Fruit fly (Drosophila melanogaster) whole organism, embryonic: ENCODE measurements around the gene Ubc7.

Experiments
- Awh ChIP-seq: fragments of 200-800 bp; sonication (Bioruptor generic); IDR thresholded peaks from 2 replicates; pipeline ENCODE4, ENCODE4 v1.3.6; 2022; ENCODE audit warnings: missing biosample characterization, missing genetic modification characterization
- B-H1 ChIP-seq: fragments of 200-800 bp; sonication (Bioruptor generic); IDR thresholded peaks from 3 replicates; pipeline ENCODE4 v1.3.6; 2022; ENCODE audit warnings: missing biosample characterization, missing genetic modification characterization
- CG10543 ChIP-seq: fragments of 200-800 bp; sonication (Bioruptor generic); optimal IDR thresholded peaks from 3 replicates; lab custom pipeline; 2017; ENCODE audit warnings: missing biosample characterization, mild to moderate bottlenecking, missing genetic modification characterization, moderate library complexity
- CG12104 ChIP-seq: fragments of 200-800 bp; sonication (Bioruptor generic); optimal IDR thresholded peaks from 3 replicates; lab custom pipeline; 2016; ENCODE audit warnings: missing biosample characterization, missing genetic modification characterization
- CG1233 ChIP-seq: fragments of 200-800 bp; sonication (Bioruptor generic); optimal IDR thresholded peaks from 4 replicates; lab custom pipeline; 2018; ENCODE audit warnings: missing biosample characterization, mild to moderate bottlenecking, missing genetic modification characterization
- CG13287 ChIP-seq: fragments of 200-800 bp; sonication (Bioruptor generic); IDR thresholded peaks from 2 replicates; pipeline ENCODE4 v1.3.6; 2022; ENCODE audit warnings: missing biosample characterization, missing genetic modification characterization; ENCODE audit not compliant: partially characterized antibody
- CG13894 ChIP-seq: fragments of 200-800 bp; sonication (Bioruptor generic); optimal IDR thresholded peaks from 3 replicates; lab custom pipeline; 2018; ENCODE audit warnings: missing biosample characterization, mild to moderate bottlenecking, missing genetic modification characterization, moderate library complexity
- CG15011 ChIP-seq: fragments of 200-800 bp; sonication (Bioruptor generic); optimal IDR thresholded peaks from 3 replicates; lab custom pipeline; 2018; ENCODE audit warnings: missing biosample characterization, mild to moderate bottlenecking, missing genetic modification characterization
- CG17912 ChIP-seq: fragments of 200-800 bp; sonication (Bioruptor generic); optimal IDR thresholded peaks from 2 replicates; lab custom pipeline; 2018; ENCODE audit warnings: missing biosample characterization, mild to moderate bottlenecking, missing genetic modification characterization
- CG18011 ChIP-seq: fragments of 200-800 bp; sonication (Bioruptor generic); optimal IDR thresholded peaks from 2 replicates; lab custom pipeline; 2017; ENCODE audit warnings: missing biosample characterization, missing genetic modification characterization, mild to moderate bottlenecking, moderate library complexity, missing genotype
- CG2120 ChIP-seq: fragments of 200-800 bp; sonication (Bioruptor generic); optimal IDR thresholded peaks from 3 replicates; lab custom pipeline; 2016; ENCODE audit warnings: missing biosample characterization, missing genetic modification characterization
- CG2202 ChIP-seq: fragments of 200-800 bp; sonication (Bioruptor generic); optimal IDR thresholded peaks from 2 replicates; lab custom pipeline; 2018; ENCODE audit warnings: missing biosample characterization, mild to moderate bottlenecking, missing genetic modification characterization
- CG31224 ChIP-seq: fragments of 200-800 bp; sonication (Bioruptor generic); IDR thresholded peaks from 2 replicates; pipeline ENCODE4 v1.3.6; 2022; ENCODE audit warnings: missing biosample characterization, missing genetic modification characterization
- CG4404 ChIP-seq: fragments of 200-800 bp; sonication (Bioruptor generic); IDR thresholded peaks from 2 replicates; pipeline ENCODE4 v1.3.6; 2022; ENCODE audit warnings: missing biosample characterization, missing genetic modification characterization
- CG4424 ChIP-seq: fragments of 200-800 bp; sonication (Bioruptor generic); optimal IDR thresholded peaks from 3 replicates; lab custom pipeline; 2016; ENCODE audit warnings: missing biosample characterization, missing genetic modification characterization
- CG5953 ChIP-seq: fragments of 200-800 bp; sonication (Bioruptor generic); IDR thresholded peaks from 2 replicates; pipeline ENCODE4 v1.3.6; 2022; ENCODE audit warnings: missing biosample characterization, missing genetic modification characterization
- CG6689 ChIP-seq: fragments of 200-800 bp; sonication (Bioruptor generic); IDR thresholded peaks from 2 replicates; pipeline ENCODE4 v1.3.6; 2022; ENCODE audit warnings: missing biosample characterization, missing genetic modification characterization
- Camta ChIP-seq: fragments of 200-800 bp; sonication (Bioruptor generic); optimal IDR thresholded peaks from 2 replicates; lab custom pipeline; 2016; ENCODE audit warnings: missing biosample characterization, missing genetic modification characterization
- Dbx ChIP-seq: fragments of 200-800 bp; sonication (Bioruptor generic); IDR thresholded peaks from 3 replicates; pipeline ENCODE4 v1.3.6; 2022; ENCODE audit warnings: missing biosample characterization, missing genetic modification characterization
- Dip3 ChIP-seq: fragments of 200-800 bp; sonication (Bioruptor generic); optimal IDR thresholded peaks from 3 replicates; lab custom pipeline; 2016; ENCODE audit warnings: missing biosample characterization, missing genetic modification characterization
- E2f2 ChIP-seq: fragments of 200-800 bp; sonication (Bioruptor generic); IDR thresholded peaks from 2 replicates; pipeline ENCODE4 v1.3.6; 2022; ENCODE audit warnings: missing biosample characterization, missing genetic modification characterization
- Eip74EF ChIP-seq, 2 experiments: fragments of 200-800 bp in 1 of 2; fragments of >200 bp in 1 of 2; sonication (Bioruptor generic) in 1 of 2; optimal IDR thresholded peaks; 2 replicates each; lab custom pipeline; 2017 to 2019; ENCODE audit warnings: missing biosample characterization in 2 of 2, missing genetic modification characterization in 2 of 2, mild to moderate bottlenecking in 1 of 2, moderate library complexity in 1 of 2
- Fer2 ChIP-seq: fragments of 200-800 bp; sonication (Bioruptor generic); optimal IDR thresholded peaks from 2 replicates; lab custom pipeline; 2018; ENCODE audit warnings: missing biosample characterization, mild to moderate bottlenecking, missing genetic modification characterization, moderate library complexity
- HLH3B ChIP-seq: fragments of 200-800 bp; sonication (Bioruptor generic); IDR thresholded peaks from 2 replicates; pipeline ENCODE4 v1.3.6; 2022; ENCODE audit warnings: missing biosample characterization, missing genetic modification characterization
- HmgD ChIP-seq: fragments of 200-800 bp; sonication (Bioruptor generic); optimal IDR thresholded peaks from 3 replicates; lab custom pipeline; 2016; ENCODE audit warnings: missing biosample characterization, missing genetic modification characterization
- Hr78 ChIP-seq, 2 experiments: fragments of 200-800 bp in 1 of 2; fragments of >200 bp in 1 of 2; sonication (Bioruptor generic) in 1 of 2; optimal IDR thresholded peaks; 2 replicates each; lab custom pipeline; 2017 to 2019; ENCODE audit warnings: missing biosample characterization in 2 of 2, missing genetic modification characterization in 2 of 2, mild to moderate bottlenecking in 1 of 2, moderate library complexity in 1 of 2
- Meics ChIP-seq: fragments of 200-800 bp; sonication (Bioruptor generic); optimal IDR thresholded peaks from 2 replicates; lab custom pipeline; 2017; ENCODE audit warnings: missing biosample characterization, mild to moderate bottlenecking, missing genetic modification characterization
- Optix ChIP-seq: fragments of 200-800 bp; sonication (Bioruptor generic); IDR thresholded peaks from 3 replicates; pipeline ENCODE4 v1.3.6; 2022; ENCODE audit warnings: missing biosample characterization, missing genetic modification characterization
- Pdp1 ChIP-seq, 2 experiments: fragments of 200-800 bp; sonication (Bioruptor generic); optimal IDR thresholded peaks; 3 replicates each; lab custom pipeline; 2016; ENCODE audit warnings: missing biosample characterization in 2 of 2, missing genetic modification characterization in 2 of 2, mild to moderate bottlenecking in 1 of 2, moderate library complexity in 1 of 2
- Six4 ChIP-seq: fragments of 200-800 bp; sonication (Bioruptor generic); optimal IDR thresholded peaks from 2 replicates; lab custom pipeline; 2016; ENCODE audit warnings: missing biosample characterization, missing genetic modification characterization
- Xbp1 ChIP-seq: fragments of 200-800 bp; sonication (Bioruptor generic); optimal IDR thresholded peaks from 3 replicates; lab custom pipeline; 2016; ENCODE audit warnings: missing biosample characterization, mild to moderate bottlenecking, missing genetic modification characterization
- Xrp1 ChIP-seq: fragments of 200-800 bp; sonication (Bioruptor generic); IDR thresholded peaks from 2 replicates; pipeline ENCODE4 v1.3.6; 2022; ENCODE audit warnings: missing biosample characterization, missing genetic modification characterization
- YL-1 ChIP-seq: fragments of 200-800 bp; sonication (Bioruptor generic); optimal IDR thresholded peaks from 3 replicates; lab custom pipeline; 2017; ENCODE audit warnings: missing biosample characterization, mild to moderate bottlenecking, missing genetic modification characterization
- ara ChIP-seq: fragments of 200-800 bp; sonication (Bioruptor generic); IDR thresholded peaks from 2 replicates; pipeline ENCODE4 v1.3.6; 2022; ENCODE audit warnings: missing biosample characterization, missing genetic modification characterization
- ash1 ChIP-seq: fragments of 200-800 bp; sonication (Bioruptor generic); optimal IDR thresholded peaks from 2 replicates; lab custom pipeline; 2018; ENCODE audit warnings: missing biosample characterization, mild to moderate bottlenecking, missing genetic modification characterization
- caup ChIP-seq: fragments of 200-800 bp; sonication (Bioruptor generic); optimal IDR thresholded peaks from 3 replicates; lab custom pipeline; 2017; ENCODE audit warnings: missing biosample characterization, mild to moderate bottlenecking, missing genetic modification characterization, moderate library complexity; ENCODE audit not compliant: severe bottlenecking
- crol ChIP-seq: fragments of 200-800 bp; sonication (Bioruptor generic); IDR thresholded peaks from 2 replicates; pipeline ENCODE4 v1.3.6; 2022; ENCODE audit warnings: missing biosample characterization, missing genetic modification characterization
- cwo ChIP-seq: fragments of 200-800 bp; sonication (Bioruptor generic); optimal IDR thresholded peaks from 3 replicates; lab custom pipeline; 2017; ENCODE audit warnings: missing biosample characterization, missing genetic modification characterization, mild to moderate bottlenecking, moderate library complexity, missing genetic modification reagents
- dimm ChIP-seq: fragments of 200-800 bp; sonication (Bioruptor generic); IDR thresholded peaks from 2 replicates; pipeline ENCODE4 v1.3.6; 2022; ENCODE audit warnings: missing biosample characterization, missing genetic modification characterization
- emc ChIP-seq: fragments of 200-800 bp; sonication (Bioruptor generic); optimal IDR thresholded peaks from 2 replicates; lab custom pipeline; 2016; ENCODE audit warnings: missing biosample characterization, missing genetic modification characterization
- ewg ChIP-seq: fragments of 200-800 bp; sonication (Bioruptor generic); optimal IDR thresholded peaks from 3 replicates; lab custom pipeline; 2017; ENCODE audit warnings: mild to moderate bottlenecking, missing biosample characterization, missing genetic modification reagents, missing genetic modification characterization
- gfzf ChIP-seq: fragments of 200-800 bp; sonication (Bioruptor generic); optimal IDR thresholded peaks from 2 replicates; lab custom pipeline; 2016; ENCODE audit warnings: missing biosample characterization, mild to moderate bottlenecking, missing genetic modification characterization, moderate library complexity
- hb ChIP-seq: fragments of 200-800 bp; sonication (Bioruptor generic); IDR thresholded peaks from 3 replicates; pipeline ENCODE4 v1.3.6; 2022; ENCODE audit warnings: missing biosample characterization, missing genetic modification characterization; ENCODE audit not compliant: partially characterized antibody
- insv ChIP-seq, 2 experiments: fragments of 200-800 bp; sonication (Bioruptor generic); optimal IDR thresholded peaks; 3 replicates each; lab custom pipeline; 2016 to 2018; ENCODE audit warnings: missing biosample characterization in 2 of 2, missing genetic modification characterization in 2 of 2
- inv ChIP-seq: fragments of 200-800 bp; sonication (Bioruptor generic); IDR thresholded peaks from 2 replicates; pipeline ENCODE4 v1.3.6; 2022; ENCODE audit warnings: missing biosample characterization, missing genetic modification characterization; ENCODE audit not compliant: partially characterized antibody
- kay ChIP-seq: fragments of 200-800 bp; sonication (Bioruptor generic); optimal IDR thresholded peaks from 2 replicates; lab custom pipeline; 2016; ENCODE audit warnings: missing biosample characterization, missing genetic modification characterization
- mam ChIP-seq: fragments of 200-800 bp; sonication (Bioruptor generic); optimal IDR thresholded peaks from 3 replicates; lab custom pipeline; 2016; ENCODE audit warnings: missing biosample characterization, missing genetic modification characterization
- mld ChIP-seq: fragments of 200-800 bp; sonication (Bioruptor generic); IDR thresholded peaks from 3 replicates; pipeline ENCODE4 v1.3.6; 2022; ENCODE audit warnings: missing biosample characterization, missing genetic modification characterization; ENCODE audit not compliant: partially characterized antibody
- otp ChIP-seq: fragments of 200-800 bp; sonication (Bioruptor generic); IDR thresholded peaks from 3 replicates; pipeline ENCODE4, ENCODE4 v1.3.6; 2022; ENCODE audit warnings: missing biosample characterization, missing genetic modification characterization
- vvl ChIP-seq: fragments of 200-800 bp; sonication (Bioruptor generic); IDR thresholded peaks from 2 replicates; pipeline ENCODE4 v1.3.6; 2022; ENCODE audit warnings: missing biosample characterization, missing genetic modification characterization

The Ubc7 gene

DNA sequence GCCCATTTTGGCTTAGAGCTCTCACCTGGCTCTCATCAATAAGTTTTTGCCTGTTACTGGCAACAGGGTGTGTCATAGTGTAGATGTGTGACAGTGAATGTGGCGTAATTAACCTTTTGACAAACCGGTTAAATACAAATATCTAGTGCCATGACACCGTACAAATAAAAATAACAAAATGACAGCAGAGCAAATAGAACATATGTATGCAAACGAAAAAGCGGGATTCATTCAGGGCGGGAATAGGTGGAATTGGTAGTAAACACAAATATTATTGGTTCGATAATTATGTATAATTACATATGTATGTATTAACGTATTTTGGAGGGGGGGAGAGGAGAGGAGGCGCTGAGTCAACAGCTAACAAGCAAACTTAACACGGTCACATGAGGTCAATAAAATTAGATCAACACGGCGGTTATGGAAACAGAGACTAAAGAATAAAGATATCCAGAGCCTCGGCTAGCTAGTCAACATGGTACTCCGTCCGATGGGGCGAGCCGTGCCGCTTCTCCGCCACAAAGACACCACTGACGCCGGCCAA is 2.8 kb downstream of the Ubc7 start (continued):
- peak; percentile 1 for TF ChIP-seq CG2202 (tag; lab: Kevin White, UChicago)
- TF ChIP-seq cwo: no peak
- peak; percentile 16 for TF ChIP-seq kay (GFP tag; lab: Kevin White, UChicago)
- no peak for TF ChIP-seq Optix (GFP tag; lab: Robert Waterston, UW)
- TF ChIP-seq Camta (GFP tag; lab: Kevin White, UChicago): no peak
- TF ChIP-seq caup (GFP tag; lab: Kevin White, UChicago): no peak
- TF ChIP-seq otp (GFP tag; lab: Robert Waterston, UW): no peak; the same call in 2 of the 3 replicates
- TF ChIP-seq vvl: no peak
- no peak for TF ChIP-seq HmgD (GFP tag; lab: Kevin White, UChicago)
- TF ChIP-seq CG31224 (GFP tag; lab: Robert Waterston, UW): no peak
- TF ChIP-seq CG17912: no peak
- no peak for TF ChIP-seq CG4404 (GFP tag; lab: Robert Waterston, UW)
- no peak for TF ChIP-seq Dip3
- TF ChIP-seq CG12104: no peak
- no peak for TF ChIP-seq CG18011 (GFP tag; lab: Kevin White, UChicago)
- TF ChIP-seq CG10543 (GFP tag; lab: Kevin White, UChicago): peak; percentile 23
- no peak for TF ChIP-seq HLH3B
- TF ChIP-seq E2f2 (GFP tag; lab: Robert Waterston, UW): no peak
- no peak for TF ChIP-seq ewg (GFP tag; lab: Kevin White, UChicago)
- TF ChIP-seq Eip74EF (GFP tag; optimal IDR thresholded peaks at IDR 0.05; lab: Kevin White, UChicago): peak in 1 of 2 experiments; percentile 0
- TF ChIP-seq ash1 (GFP tag; lab: Kevin White, UChicago): no peak
- TF ChIP-seq CG15011 (GFP tag; lab: Kevin White, UChicago): no peak
- TF ChIP-seq insv (GFP tag; optimal IDR thresholded peaks at IDR 0.05; lab: Kevin White, UChicago): no peak
- no peak for TF ChIP-seq Fer2 (tag; lab: Kevin White, UChicago)
- no peak for TF ChIP-seq YL-1 (GFP tag; lab: Kevin White, UChicago)
- no peak for TF ChIP-seq dimm (GFP tag; lab: Robert Waterston, UW)
- no peak for TF ChIP-seq CG6689
- no peak for TF ChIP-seq inv (GFP tag; lab: Robert Waterston, UW)
- TF ChIP-seq Awh (GFP tag; lab: Robert Waterston, UW): 0 out of 2 replicates have a peak, but pooled peaks have one; percentile 17
- TF ChIP-seq Xrp1 (GFP tag; lab: Robert Waterston, UW): no peak
- TF ChIP-seq Pdp1 (GFP tag; optimal IDR thresholded peaks at IDR 0.05; lab: Kevin White, UChicago): peak in 1 of 2 experiments; percentile 10
- TF ChIP-seq CG5953 (GFP tag; lab: Robert Waterston, UW): no peak
- no peak for TF ChIP-seq hb
- TF ChIP-seq Six4 (GFP tag; lab: Kevin White, UChicago): no peak
- no peak for TF ChIP-seq mam (GFP tag; lab: Kevin White, UChicago)
- TF ChIP-seq CG13287: no peak
- no peak for TF ChIP-seq Dbx (GFP tag; lab: Robert Waterston, UW)
- peak in 1 of 2 experiments; percentile 89 for TF ChIP-seq Hr78 (GFP tag; optimal IDR thresholded peaks at IDR 0.05; lab: Kevin White, UChicago)
- peak; percentile 35; the same call in 1 of the 2 replicates for TF ChIP-seq crol (GFP tag; lab: Robert Waterston, UW)
- no peak for TF ChIP-seq CG4424 (GFP tag; lab: Kevin White, UChicago)
- TF ChIP-seq CG1233 (GFP tag; lab: Kevin White, UChicago): no peak
- TF ChIP-seq Meics (GFP tag; lab: Kevin White, UChicago): no peak
- TF ChIP-seq emc (GFP tag; lab: Kevin White, UChicago): no peak
- TF ChIP-seq Xbp1 (GFP tag; lab: Kevin White, UChicago): no peak
- no peak for TF ChIP-seq B-H1 (GFP tag; lab: Robert Waterston, UW)
- peak; percentile 11 for TF ChIP-seq CG2120 (GFP tag; lab: Kevin White, UChicago)
- TF ChIP-seq ara (GFP tag; lab: Robert Waterston, UW): no peak
- no peak for TF ChIP-seq CG13894
- no peak for TF ChIP-seq mld (GFP tag; lab: Robert Waterston, UW)
- TF ChIP-seq gfzf (GFP tag; lab: Kevin White, UChicago): no peak
